Fruit fly (Drosophila melanogaster): Measurements from ENCODE around the gene RhoGEF64C.

DNA sequence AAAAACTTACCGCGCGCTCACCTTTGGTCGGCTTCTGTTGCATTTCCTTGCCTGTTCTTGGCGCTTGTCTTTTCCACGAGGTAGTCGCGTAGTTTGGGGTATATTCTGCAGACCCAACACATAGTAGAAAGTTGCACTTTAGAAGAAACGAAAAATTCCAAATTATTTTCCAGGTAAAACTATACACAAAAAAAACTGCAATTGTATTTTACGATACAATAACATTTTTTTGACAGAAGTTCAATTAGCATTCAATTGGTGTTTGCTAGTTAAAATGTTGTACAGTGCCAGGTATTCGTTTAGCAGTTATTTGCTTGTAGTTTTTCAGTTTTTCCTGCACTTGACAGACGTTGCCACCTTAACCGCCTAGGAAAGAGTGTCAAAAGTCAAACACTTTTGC lies 16.0 kb downstream of the RhoGEF64C start:
- TF ChIP-seq CG8159 (tag; optimal IDR thresholded peaks at IDR 0.05) (no peak), CG32121 (GFP tag; IDR thresholded peaks at IDR 0.05) (no peak), CG17806 (tag; optimal IDR thresholded peaks at IDR 0.05) (no peak)
